Worm (Caenorhabditis elegans) whole organism, late embryonic: ENCODE data around the gene C10G8.4.

Source experiments
- hlh-13 ChIP-seq: fragments of 200-800 bp; sonication (Bioruptor generic); optimal IDR thresholded peaks from 2 replicates; lab custom pipeline; 2018; ENCODE audit warnings: mild to moderate bottlenecking, missing genetic modification characterization, missing compliant biosample characterization
- pha-4 ChIP-seq: fragments of 150-350 bp; optimal IDR thresholded peaks from 2 replicates; lab custom pipeline; 2018; ENCODE audit warnings: missing biosample characterization, missing genetic modification reagents, missing genetic modification characterization
- sdc-2 ChIP-seq: sonication (generic microtip); optimal IDR thresholded peaks from 2 replicates; lab custom pipeline; 2016; ENCODE audit warnings: missing genotype, missing genetic modification characterization, missing compliant biosample characterization
- tbx-2 ChIP-seq: sonication (generic microtip); optimal IDR thresholded peaks from 2 replicates; lab custom pipeline; 2016; ENCODE audit warnings: missing genetic modification characterization, missing compliant biosample characterization

DNA sequence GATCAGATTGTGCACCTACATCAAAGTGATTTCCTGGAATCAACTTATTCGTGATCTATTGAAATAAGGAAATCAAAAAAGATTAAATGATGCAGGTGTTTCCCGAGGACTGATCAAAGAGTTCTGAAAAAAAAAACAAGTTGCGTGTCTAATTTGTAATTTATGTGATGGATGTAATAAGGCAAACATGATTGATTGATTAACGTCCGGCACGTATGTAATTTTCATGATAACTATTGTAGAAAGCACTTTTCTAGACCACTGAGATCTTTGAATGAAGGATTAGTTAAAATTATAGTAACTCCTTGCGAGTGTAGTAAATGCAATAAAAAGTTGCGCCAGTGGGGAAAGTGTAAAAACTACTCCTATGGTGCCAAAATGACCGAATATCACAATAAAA, 33.7 kb downstream of the C10G8.4 start, which contains the start of gene srg-25:
- no peak for TF ChIP-seq sdc-2 (tag; lab: Kevin White, UChicago)
- TF ChIP-seq pha-4: no peak
- no peak for TF ChIP-seq hlh-13 (GFP tag; lab: Kevin White, UChicago)
- TF ChIP-seq tbx-2 (tag; lab: Kevin White, UChicago): no peak
